Fruit fly (Drosophila melanogaster) ovary, adult (tissue): ENCODE measurements around the gene hd.

Source experiments
- CG17801 ChIP-seq: fragments of 200-800 bp; optimal IDR thresholded peaks from 2 replicates; lab custom pipeline; 2019; ENCODE audit warnings: missing biosample characterization, mild to moderate bottlenecking, missing genetic modification characterization, moderate library complexity; ENCODE audit not compliant: partially characterized antibody

Gene hd

DNA sequence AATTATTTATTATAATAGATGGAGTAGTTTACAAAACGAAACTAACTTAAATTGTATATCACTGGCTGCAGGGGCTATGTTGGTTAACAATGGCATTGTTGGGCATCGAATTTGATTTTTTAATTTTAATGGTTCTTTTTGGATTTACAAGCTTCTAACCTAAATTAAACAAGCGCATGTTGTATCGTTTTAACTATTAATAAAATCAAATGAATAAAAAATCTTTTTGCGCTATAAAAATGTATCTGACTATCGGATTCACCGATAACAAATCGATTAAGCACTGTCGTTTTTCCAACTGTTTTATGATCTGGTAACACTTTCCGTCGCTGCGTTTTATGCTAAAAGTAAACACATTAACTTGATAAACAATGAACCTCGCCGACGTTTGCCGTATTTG lies at the start of gene hd, which contains the start of gene CG14667:
Gene hd (minus strand): TSS at position 243 of the 400 bp plus-strand sequence.
Gene CG14667 (plus strand): TSS at position 303 of the 400 bp plus-strand sequence.
- TF ChIP-seq CG17801 (GFP tag; lab: Kevin White, UChicago) = no peak

- TF ChIP-seq CG17801 (GFP tag; lab: Kevin White, UChicago) = no peak
Observed at dm6 chr3R:5422123-5422522, 47.4 kb upstream of the hd start.

DNA sequence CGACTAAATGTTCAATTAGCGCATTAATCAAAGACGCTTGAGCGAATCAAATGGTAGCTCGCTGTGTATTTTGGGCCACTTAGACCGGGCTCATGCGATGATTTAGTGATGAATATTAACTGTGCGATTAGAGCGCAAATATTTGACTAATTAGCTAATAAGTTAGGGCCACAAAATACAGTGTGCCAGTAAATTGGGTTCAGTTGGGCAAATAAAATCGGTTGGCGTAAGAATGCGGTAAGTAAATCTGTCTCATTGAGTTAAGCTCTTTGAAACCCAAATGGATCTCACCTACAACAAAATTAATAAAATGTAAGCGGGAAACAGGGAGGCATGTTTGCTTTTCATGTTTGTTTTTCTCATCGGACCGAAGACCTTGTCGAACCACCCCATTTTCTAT lies 45.7 kb upstream of the hd start:
- no peak for TF ChIP-seq CG17801 (GFP tag; lab: Kevin White, UChicago)

dm6 chr3R:5414147-5414748 lies 39.5 kb upstream of the hd start, which contains the start of gene CG14669:
Gene CG14669, plus strand, starts transcription at chr3R:5414527.
- TF ChIP-seq CG17801 (GFP tag; lab: Kevin White, UChicago) = no peak

- TF ChIP-seq CG17801 (GFP tag; lab: Kevin White, UChicago) = no peak
Observed at dm6 chr3R:5412987-5413386, 38.2 kb upstream of the hd start.

- TF ChIP-seq CG17801 (GFP tag; lab: Kevin White, UChicago) = no peak
Observed at dm6 chr3R:5412306-5412705, 37.5 kb upstream of the hd start, which contains the start of gene Orco. Gene Orco, minus strand, starts transcription at chr3R:5412406.

DNA sequence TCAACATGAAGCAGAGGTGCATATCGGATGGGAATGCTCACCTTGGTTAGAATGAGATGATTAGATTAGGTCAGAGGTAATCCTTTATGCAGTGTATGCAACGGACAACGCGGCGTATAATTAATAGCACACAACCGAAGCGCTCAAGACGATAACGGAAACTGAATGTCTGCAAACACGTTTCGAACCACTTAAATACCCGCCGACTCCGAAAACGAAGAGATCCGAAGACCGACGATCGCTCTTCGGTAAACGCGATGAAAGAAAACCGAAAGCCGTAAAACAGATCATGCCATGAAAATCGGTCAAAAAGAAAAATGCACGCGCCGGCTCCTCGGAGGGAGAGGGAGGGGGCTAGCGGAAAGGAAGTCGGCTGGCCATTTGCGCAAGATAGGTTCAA lies 29.2 kb upstream of the hd start, which contains the start of gene CG2663:
Gene CG2663 (minus strand): TSS at position 173 of the 400 bp plus-strand sequence.
- no peak for TF ChIP-seq CG17801 (GFP tag; lab: Kevin White, UChicago)

dm6 chr3R:5399096-5399495 lies 24.3 kb upstream of the hd start, which contains the start of gene Or83a:
Gene Or83a, minus strand, starts transcription at chr3R:5399196.
- TF ChIP-seq CG17801 (GFP tag; lab: Kevin White, UChicago) = no peak

DNA sequence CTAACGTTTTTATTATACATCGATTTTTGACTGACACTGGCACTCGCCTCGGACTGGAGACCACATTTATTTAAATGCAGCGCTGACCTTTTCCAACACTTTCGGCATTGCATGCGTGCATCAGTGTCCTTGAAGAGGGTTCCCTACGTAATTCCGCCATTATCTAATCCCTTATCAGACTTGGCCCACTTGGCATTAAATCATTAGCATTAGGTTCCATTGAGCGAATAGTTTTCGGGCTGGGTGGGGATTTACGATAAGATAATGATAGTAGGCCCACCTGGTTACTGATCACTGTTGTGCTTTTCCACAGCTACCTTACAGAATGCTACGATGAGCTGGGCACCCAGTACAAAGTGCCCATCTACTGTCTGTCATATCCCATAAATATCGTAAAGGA lies 20.4 kb upstream of the hd start:
- no peak for TF ChIP-seq CG17801 (GFP tag; lab: Kevin White, UChicago)

DNA sequence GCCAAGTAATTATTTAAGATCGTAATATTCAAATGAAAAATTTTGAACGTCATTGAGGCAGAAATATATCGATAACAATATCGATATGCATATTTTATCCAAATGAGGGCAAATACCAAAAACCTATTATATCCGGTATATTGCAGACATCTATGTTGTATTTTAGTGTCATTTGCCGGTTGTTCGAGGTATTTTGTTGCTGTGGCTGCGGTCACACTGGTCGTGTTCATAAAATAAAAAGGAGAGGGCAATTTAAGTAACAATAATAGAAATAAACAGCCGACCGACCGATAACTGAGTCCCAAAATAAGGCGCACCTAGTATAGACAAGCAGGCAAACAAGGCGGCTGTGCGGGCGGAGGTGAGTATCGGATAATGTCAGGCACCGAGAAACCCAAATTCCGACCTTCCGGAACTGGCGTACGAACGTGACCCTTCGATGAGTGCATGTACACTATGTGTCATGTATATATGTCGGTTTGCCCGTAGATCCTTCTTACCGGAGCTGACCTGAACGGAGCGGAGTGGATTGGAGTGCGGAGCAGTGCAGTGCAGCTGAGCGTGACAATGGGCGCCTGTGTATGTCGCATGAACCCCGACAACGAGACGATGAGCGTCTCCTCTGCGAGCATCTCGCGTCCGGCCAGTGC lies 19.1 kb upstream of the hd start, which contains the start of gene CG1172:
Gene CG1172 (plus strand): TSS at position 181 of the 650 bp plus-strand sequence.
- peak; percentile 39 for TF ChIP-seq CG17801 (GFP tag; lab: Kevin White, UChicago)

DNA sequence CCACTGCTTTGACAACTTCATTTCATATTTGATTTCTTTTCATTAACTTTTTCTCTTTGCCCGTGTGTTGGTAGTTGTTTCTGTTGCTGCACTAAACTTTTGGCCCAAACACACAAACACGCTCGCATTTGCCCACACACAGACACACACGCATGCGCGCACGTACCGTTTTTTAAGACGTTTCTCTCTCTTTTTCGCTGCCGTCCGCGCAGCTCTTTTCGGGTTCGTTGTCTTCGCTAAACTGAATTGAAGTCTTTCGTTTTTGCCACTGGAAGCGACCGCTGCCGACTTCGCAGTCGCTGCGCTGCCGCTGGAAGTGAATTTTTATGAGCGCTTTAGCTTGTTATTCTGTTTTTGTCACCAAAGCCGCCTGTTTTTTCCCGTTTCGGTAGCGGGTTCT lies 17.9 kb upstream of the hd start, which contains the start of gene kkv:
Gene kkv (minus strand): TSS at position 246 of the 400 bp plus-strand sequence.
- TF ChIP-seq CG17801 (GFP tag; lab: Kevin White, UChicago) = no peak

DNA sequence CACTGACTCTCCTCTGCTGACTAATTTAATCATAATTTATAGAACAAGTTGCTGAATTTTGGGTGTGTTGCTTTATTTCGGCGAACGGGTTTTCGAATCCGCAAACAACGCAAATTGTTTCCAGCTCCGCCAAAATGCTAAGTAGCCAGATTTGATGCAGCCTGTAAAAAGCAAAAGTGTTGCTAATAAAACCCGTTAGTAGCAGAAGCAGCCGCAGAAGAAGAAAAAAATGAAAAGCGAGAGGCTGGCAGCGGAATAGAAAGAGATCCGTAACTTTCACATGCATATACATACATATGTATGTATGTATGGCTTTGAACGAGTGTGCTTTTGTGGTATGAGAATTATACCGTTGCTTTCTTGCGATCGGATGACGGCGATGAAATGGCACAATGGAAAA lies 17.3 kb upstream of the hd start:
- no peak for TF ChIP-seq CG17801 (GFP tag; lab: Kevin White, UChicago)

- TF ChIP-seq CG17801 (GFP tag; lab: Kevin White, UChicago) = no peak
Observed at dm6 chr3R:5390095-5390663, 15.4 kb upstream of the hd start.

DNA sequence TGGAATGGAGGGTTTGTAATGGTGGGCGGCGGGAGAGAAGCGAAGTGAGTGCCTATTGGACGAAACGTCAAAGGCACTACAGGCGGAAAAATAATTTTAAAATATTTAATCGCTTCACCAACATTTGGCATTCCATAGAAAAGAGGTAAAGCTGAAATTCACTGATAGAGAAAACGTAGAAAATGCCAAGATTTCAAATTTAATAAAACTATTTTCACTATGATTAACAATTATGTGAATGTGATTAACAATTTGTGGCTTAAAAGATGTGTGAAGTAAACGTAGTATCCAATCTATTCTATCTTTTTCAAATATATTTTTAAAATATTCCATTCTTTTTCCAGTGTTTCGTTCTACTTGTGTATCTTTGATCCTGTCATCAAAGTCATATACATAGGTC lies 14.7 kb upstream of the hd start:
- TF ChIP-seq CG17801 (GFP tag; lab: Kevin White, UChicago) = no peak

DNA sequence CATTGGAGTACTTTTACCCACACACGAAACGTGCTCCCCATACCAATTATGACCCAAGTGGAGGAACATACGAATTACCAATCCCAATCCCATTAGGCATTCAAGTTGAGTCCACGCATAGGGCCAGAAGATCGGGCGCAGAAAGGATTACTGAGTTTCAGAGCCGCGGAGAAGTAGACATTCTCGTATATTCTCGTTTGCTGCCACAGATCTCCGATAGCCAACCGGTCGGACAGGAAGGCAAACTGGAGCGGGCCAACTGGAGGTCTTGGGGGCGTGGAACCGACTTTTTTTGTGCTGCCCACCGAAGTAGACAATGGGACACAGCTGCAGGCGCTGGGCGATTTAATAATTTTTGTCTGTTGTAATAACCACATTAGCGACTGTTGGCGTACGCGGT lies 14.3 kb upstream of the hd start:
- no peak for TF ChIP-seq CG17801 (GFP tag; lab: Kevin White, UChicago)
